Worm (Caenorhabditis elegans) whole organism, early embryonic: ENCODE data around the gene C53C11.5.

Experiments used
- B0310.2 ChIP-seq: sonication (generic microtip); optimal IDR thresholded peaks from 2 replicates; lab custom pipeline; 2016; ENCODE audit warnings: mild to moderate bottlenecking, missing genetic modification characterization, missing compliant biosample characterization
- F13C5.2 ChIP-seq: sonication (generic microtip); optimal IDR thresholded peaks from 2 replicates; lab custom pipeline; 2017; ENCODE audit warnings: mild to moderate bottlenecking, missing genetic modification characterization, inconsistent platforms, missing compliant biosample characterization
- aly-1 ChIP-seq: sonication (generic microtip); optimal IDR thresholded peaks from 2 replicates; lab custom pipeline; 2016; ENCODE audit warnings: missing genetic modification characterization, missing compliant biosample characterization
- ama-1 ChIP-seq: fragments of 150-350 bp; optimal IDR thresholded peaks from 2 replicates; lab custom pipeline; 2014
- ceh-13 ChIP-seq: fragments of 200-800 bp; sonication (Bioruptor generic); optimal IDR thresholded peaks from 2 replicates; lab custom pipeline; 2018; ENCODE audit warnings: mild to moderate bottlenecking, missing genetic modification characterization, missing compliant biosample characterization
- ceh-36 ChIP-seq: sonication (generic microtip); optimal IDR thresholded peaks from 2 replicates; lab custom pipeline; 2016; ENCODE audit warnings: missing genetic modification characterization, inconsistent platforms, missing compliant biosample characterization
- ets-7 ChIP-seq: sonication (generic microtip); optimal IDR thresholded peaks from 2 replicates; lab custom pipeline; 2016; ENCODE audit warnings: missing genotype, missing genetic modification characterization, missing compliant biosample characterization
- flt-1 ChIP-seq: fragments of 200-800 bp; sonication (Bioruptor generic); IDR thresholded peaks from 2 replicates; pipeline ENCODE4 v1.3.6; 2022; ENCODE audit warnings: missing genetic modification characterization, missing compliant biosample characterization
- hmbx-1 ChIP-seq: sonication (generic microtip); optimal IDR thresholded peaks from 2 replicates; lab custom pipeline; 2016; ENCODE audit warnings: mild to moderate bottlenecking, missing genetic modification characterization, missing compliant biosample characterization
- hmg-4 ChIP-seq: fragments of 200-800 bp; sonication (Bioruptor generic); optimal IDR thresholded peaks from 2 replicates; lab custom pipeline; 2018; ENCODE audit warnings: mild to moderate bottlenecking, missing genetic modification characterization, missing compliant biosample characterization
- hnd-1 ChIP-seq: sonication (generic microtip); optimal IDR thresholded peaks from 2 replicates; lab custom pipeline; 2016; ENCODE audit warnings: missing genetic modification characterization, missing compliant biosample characterization
- pes-1 ChIP-seq: fragments of 200-800 bp; sonication (Bioruptor generic); IDR thresholded peaks from 2 replicates; pipeline ENCODE4 v1.3.6; 2022; ENCODE audit warnings: missing genetic modification reagents, missing genetic modification characterization, missing compliant biosample characterization
- scrt-1 ChIP-seq: fragments of 200-800 bp; sonication (Bioruptor generic); IDR thresholded peaks from 2 replicates; pipeline ENCODE4 v1.3.6; 2022; ENCODE audit warnings: missing genetic modification characterization, missing compliant biosample characterization
- sea-1 ChIP-seq: fragments of 200-800 bp; sonication (Bioruptor generic); conservative IDR thresholded peaks from 2 replicates; pipeline ENCODE4 v1.3.6; 2022; ENCODE audit warnings: missing genetic modification characterization, missing compliant biosample characterization
- tbx-11 ChIP-seq: fragments of 200-800 bp; sonication (Bioruptor generic); IDR thresholded peaks from 2 replicates; pipeline ENCODE4 v1.3.6; 2022; ENCODE audit warnings: missing genetic modification characterization, missing compliant biosample characterization
- tbx-37 ChIP-seq: fragments of 200-800 bp; sonication (Bioruptor generic); conservative IDR thresholded peaks from 2 replicates; pipeline ENCODE4 v1.3.6; 2022; ENCODE audit warnings: missing genetic modification reagents, missing genetic modification characterization, missing compliant biosample characterization
- tra-4 ChIP-seq: sonication (generic microtip); optimal IDR thresholded peaks from 2 replicates; lab custom pipeline; 2017; ENCODE audit warnings: missing genetic modification characterization, missing compliant biosample characterization

Gene C53C11.5

DNA sequence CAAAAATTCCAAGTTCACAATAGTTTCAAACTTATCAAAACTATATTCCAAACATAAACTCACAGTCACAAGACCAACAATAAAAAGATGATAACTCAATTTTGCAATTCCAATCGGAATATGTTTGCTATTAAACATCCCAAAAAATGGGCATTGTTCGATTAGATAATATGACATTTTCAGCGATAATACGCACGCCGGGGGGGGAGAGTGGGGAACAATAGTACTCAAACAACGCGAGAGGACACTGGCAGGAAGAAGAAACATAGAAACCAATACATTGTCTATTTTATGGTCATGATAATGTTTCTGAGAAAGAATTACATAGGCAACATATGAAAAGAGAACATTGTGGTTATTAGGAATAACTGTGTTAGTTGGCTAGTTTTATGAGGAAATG, 42.0 kb downstream of the C53C11.5 start:
- TF ChIP-seq scrt-1 = no peak
- TF ChIP-seq hmbx-1 (tag; lab: Kevin White, UChicago) = no peak

DNA sequence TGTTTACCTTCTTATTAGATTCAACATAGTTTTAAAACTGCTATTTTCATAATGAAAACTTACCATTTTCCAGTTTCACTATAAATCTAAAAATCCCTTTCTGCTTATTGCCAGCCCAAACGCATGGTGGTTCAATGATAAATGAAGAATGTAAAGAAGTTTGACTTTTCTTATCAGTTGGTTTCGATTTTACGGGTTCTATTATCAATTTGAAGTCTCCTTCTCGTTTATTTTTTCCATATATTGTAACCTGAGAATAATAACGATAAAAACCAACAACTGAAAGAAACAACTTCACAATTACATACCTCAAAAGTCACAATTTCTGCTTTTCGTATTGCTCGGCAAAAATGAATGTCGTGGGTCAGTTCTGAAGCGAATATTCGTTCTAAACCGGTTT, 45.1 kb downstream of the C53C11.5 start:
- TF ChIP-seq B0310.2 (tag; lab: Kevin White, UChicago) (no peak), hnd-1 (tag; lab: Kevin White, UChicago) (no peak), hmbx-1 (tag; lab: Kevin White, UChicago) (no peak)

DNA sequence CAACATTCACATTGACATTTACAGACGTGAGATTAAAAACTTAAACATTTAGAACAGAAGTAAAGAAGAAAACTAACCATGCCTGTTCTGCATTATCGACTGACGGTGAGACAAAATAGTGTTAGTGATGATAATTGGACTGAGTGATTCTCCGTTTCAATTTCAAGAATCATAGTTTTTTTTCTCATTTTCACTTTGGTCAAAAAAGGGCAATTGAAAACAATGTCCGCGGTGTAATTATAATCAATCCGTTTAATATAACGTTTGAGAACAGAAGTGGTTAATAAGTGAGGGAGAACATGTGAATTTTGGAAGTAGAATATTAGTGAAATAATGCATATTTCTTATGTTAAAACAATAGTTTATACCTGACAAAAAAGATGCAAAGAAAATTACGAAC, 45.8 kb downstream of the C53C11.5 start, which contains the start of gene F10D7.10:
F10D7.10 (minus strand) TSS at position 101 of the 400 bp plus-strand sequence.
- no peak for TF ChIP-seq B0310.2 (tag; lab: Kevin White, UChicago)

DNA sequence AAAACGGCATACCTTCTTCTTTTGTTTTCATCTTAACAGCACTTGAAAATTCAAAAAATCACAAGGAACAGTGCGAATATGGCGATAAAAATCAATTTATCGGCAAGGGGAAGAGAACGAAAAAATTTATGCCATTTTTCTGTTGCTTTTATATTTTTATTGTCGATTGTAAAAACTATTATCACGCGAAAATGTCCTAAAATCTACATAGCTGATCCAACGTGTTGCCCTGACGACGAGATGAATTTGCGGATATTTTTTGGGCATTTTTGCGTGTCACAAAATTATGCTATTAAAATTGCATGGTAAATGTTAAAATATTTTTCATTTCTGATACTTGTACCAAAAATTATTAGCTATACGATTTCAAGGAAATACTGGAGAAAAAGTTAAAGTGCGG, 48.1 kb downstream of the C53C11.5 start, which contains the start of gene F10D7.4:
F10D7.4 (minus strand) TSS at position 101 of the 400 bp plus-strand sequence.
- TF ChIP-seq F13C5.2 (tag; lab: Kevin White, UChicago) (no peak), ama-1 (lab: Kevin White, UChicago) (no peak), B0310.2 (tag; lab: Kevin White, UChicago) (no peak), scrt-1 (no peak), ets-7 (tag; lab: Kevin White, UChicago) (no peak), sea-1 (no peak), tbx-11 (GFP tag; lab: Robert Waterston, UW) (no peak), tbx-37 (GFP tag; lab: Robert Waterston, UW) (no peak), hnd-1 (tag; lab: Kevin White, UChicago) (no peak), flt-1 (GFP tag; lab: Robert Waterston, UW) (no peak)

DNA sequence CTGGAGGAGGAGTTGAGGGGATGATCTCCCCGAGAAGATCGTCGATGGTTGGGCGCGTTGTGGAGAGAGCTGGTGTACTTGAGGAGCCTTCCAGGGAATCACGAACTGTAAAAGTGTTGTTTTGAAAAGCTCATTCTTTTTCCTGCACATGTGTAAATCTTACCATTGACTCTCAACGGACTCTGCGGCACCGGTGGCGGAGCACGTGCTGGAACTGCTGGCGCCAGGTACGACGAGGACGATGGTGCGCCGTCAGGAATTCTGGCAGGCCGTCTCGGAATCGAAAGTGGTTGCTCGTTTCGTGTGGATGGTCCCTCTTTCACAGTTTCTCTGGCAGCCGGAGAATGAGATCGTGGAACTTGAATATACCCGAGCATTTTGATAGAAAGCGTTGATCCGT, 50.5 kb downstream of the C53C11.5 start:
- TF ChIP-seq sea-1 (no peak), tra-4 (tag; lab: Kevin White, UChicago) (no peak), tbx-11 (GFP tag; lab: Robert Waterston, UW) (no peak), B0310.2 (tag; lab: Kevin White, UChicago) (no peak), scrt-1 (no peak), hnd-1 (tag; lab: Kevin White, UChicago) (no peak), tbx-37 (GFP tag; lab: Robert Waterston, UW) (no peak), ceh-36 (tag; lab: Kevin White, UChicago) (no peak), hmbx-1 (tag; lab: Kevin White, UChicago) (no peak), flt-1 (GFP tag; lab: Robert Waterston, UW) (no peak), hmg-4 (GFP tag; lab: Kevin White, UChicago) (no peak), aly-1 (tag; lab: Kevin White, UChicago) (no peak), ets-7 (tag; lab: Kevin White, UChicago) (no peak), F13C5.2 (tag; lab: Kevin White, UChicago) (no peak), ceh-13 (GFP tag; lab: Kevin White, UChicago) (no peak), ama-1 (lab: Kevin White, UChicago) (no peak), pes-1 (GFP tag; lab: Robert Waterston, UW) (no peak)

DNA sequence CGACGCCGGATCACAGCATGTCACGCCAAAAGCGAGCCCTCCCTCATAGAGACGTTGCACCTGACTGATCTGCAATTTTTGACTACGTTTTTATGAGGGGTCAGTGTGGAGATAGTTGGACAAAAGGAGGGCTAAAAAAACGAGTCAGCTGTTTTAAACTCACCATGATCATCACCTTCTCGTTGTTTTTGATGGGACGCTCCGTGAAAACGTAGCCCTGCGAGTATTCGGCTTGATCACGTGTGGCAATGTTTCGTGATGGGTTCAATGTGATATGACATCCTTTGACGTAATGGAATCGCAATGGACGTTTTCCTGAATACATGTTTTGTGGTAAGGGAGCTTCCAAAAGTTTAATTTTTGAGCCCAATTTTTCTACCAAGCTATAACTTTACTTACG, 51.2 kb downstream of the C53C11.5 start:
- TF ChIP-seq ets-7 (tag; lab: Kevin White, UChicago) = no peak
- no peak for TF ChIP-seq ceh-13 (GFP tag; lab: Kevin White, UChicago)

DNA sequence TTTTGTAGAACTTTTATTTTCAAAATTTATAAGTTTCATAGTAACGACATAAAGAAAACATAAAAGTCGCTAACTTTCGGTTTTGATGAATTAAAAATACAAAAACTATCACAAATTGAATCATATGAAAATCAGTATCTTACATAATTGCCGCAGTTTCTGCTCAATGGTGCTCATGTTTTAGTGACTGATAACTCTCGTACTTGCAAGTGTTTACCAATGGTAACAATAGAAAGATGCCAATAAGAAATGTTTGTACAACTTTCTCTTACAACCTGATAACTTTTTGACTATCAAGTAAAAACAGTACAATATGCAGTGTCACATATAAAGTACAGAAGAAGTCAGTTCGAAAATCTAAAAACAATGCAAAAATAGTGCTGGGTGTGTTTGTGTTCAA, 52.3 kb downstream of the C53C11.5 start:
- no peak for TF ChIP-seq pes-1 (GFP tag; lab: Robert Waterston, UW)
- TF ChIP-seq hmbx-1 (tag; lab: Kevin White, UChicago) = no peak
- TF ChIP-seq ceh-36 (tag; lab: Kevin White, UChicago) = no peak
- TF ChIP-seq hmg-4 (GFP tag; lab: Kevin White, UChicago) = no peak
- no peak for TF ChIP-seq ceh-13 (GFP tag; lab: Kevin White, UChicago)
- TF ChIP-seq tra-4 (tag; lab: Kevin White, UChicago) = no peak
- TF ChIP-seq sea-1 = no peak
- no peak for TF ChIP-seq scrt-1
- TF ChIP-seq aly-1 (tag; lab: Kevin White, UChicago) = no peak
- no peak for TF ChIP-seq ets-7 (tag; lab: Kevin White, UChicago)
- no peak for TF ChIP-seq hnd-1 (tag; lab: Kevin White, UChicago)
- TF ChIP-seq tbx-37 (GFP tag; lab: Robert Waterston, UW) = no peak
- TF ChIP-seq tbx-11 (GFP tag; lab: Robert Waterston, UW) = no peak
- TF ChIP-seq flt-1 (GFP tag; lab: Robert Waterston, UW) = no peak
- no peak for TF ChIP-seq ama-1 (lab: Kevin White, UChicago)
- TF ChIP-seq F13C5.2 (tag; lab: Kevin White, UChicago) = no peak
- no peak for TF ChIP-seq B0310.2 (tag; lab: Kevin White, UChicago)
